Fruit fly (Drosophila melanogaster) whole organism, pupa: Measurements from ENCODE around the gene Cpr92A.

ENCODE experiments used
- CG10348 ChIP-seq: fragments of 200-800 bp; sonication (Bioruptor generic); IDR thresholded peaks from 2 replicates; pipeline ENCODE4 v1.3.6; 2022; ENCODE audit warnings: missing biosample characterization, missing genetic modification characterization
- CG15710 ChIP-seq: fragments of 200-800 bp; sonication (Bioruptor generic); optimal IDR thresholded peaks from 2 replicates; lab custom pipeline; 2018; ENCODE audit warnings: missing biosample characterization, mild to moderate bottlenecking, missing genetic modification characterization, moderate library complexity
- CG17806 ChIP-seq: fragments of 200-800 bp; sonication (Bioruptor generic); optimal IDR thresholded peaks from 2 replicates; lab custom pipeline; 2018; ENCODE audit warnings: missing biosample characterization, mild to moderate bottlenecking, missing genetic modification characterization, moderate library complexity
- CG34367 ChIP-seq: fragments of 200-800 bp; sonication (Bioruptor generic); optimal IDR thresholded peaks from 2 replicates; lab custom pipeline; 2018; ENCODE audit warnings: missing biosample characterization, mild to moderate bottlenecking, missing genetic modification characterization
- CG8159 ChIP-seq: fragments of 200-800 bp; sonication (Bioruptor generic); optimal IDR thresholded peaks from 3 replicates; lab custom pipeline; 2018; ENCODE audit warnings: missing biosample characterization, mild to moderate bottlenecking, missing genetic modification characterization, moderate library complexity
- CG8301 ChIP-seq: fragments of 200-800 bp; sonication (Bioruptor generic); optimal IDR thresholded peaks from 2 replicates; lab custom pipeline; 2018; ENCODE audit warnings: missing biosample characterization, mild to moderate bottlenecking, missing genetic modification characterization
- CG9948 ChIP-seq: fragments of 200-800 bp; sonication (Bioruptor generic); optimal IDR thresholded peaks from 2 replicates; lab custom pipeline; 2018; ENCODE audit warnings: missing biosample characterization, mild to moderate bottlenecking, missing genetic modification characterization, moderate library complexity
- EcR ChIP-seq: fragments of 200-800 bp; sonication (Bioruptor generic); optimal IDR thresholded peaks from 3 replicates; lab custom pipeline; 2019; ENCODE audit warnings: missing biosample characterization, missing genetic modification characterization, mild to moderate bottlenecking, moderate library complexity, missing genetic modification reagents
- Ets98B ChIP-seq: fragments of 200-800 bp; sonication (Bioruptor generic); IDR thresholded peaks from 2 replicates; pipeline ENCODE4 v1.3.6; 2022; ENCODE audit warnings: missing biosample characterization, missing genetic modification characterization
- Pif1A ChIP-seq: fragments of 200-800 bp; sonication (Bioruptor generic); optimal IDR thresholded peaks from 3 replicates; lab custom pipeline; 2016; ENCODE audit warnings: missing biosample characterization, missing genetic modification characterization
- Pif1B ChIP-seq: fragments of 200-800 bp; sonication (Bioruptor generic); optimal IDR thresholded peaks from 3 replicates; lab custom pipeline; 2016; ENCODE audit warnings: missing biosample characterization, missing genetic modification characterization
- Snoo ChIP-seq: fragments of 200-800 bp; sonication (Bioruptor generic); optimal IDR thresholded peaks from 3 replicates; lab custom pipeline; 2017; ENCODE audit warnings: missing biosample characterization, mild to moderate bottlenecking, missing genetic modification characterization, inconsistent platforms

dm6 chr3R:19644094-19644900 is 45.5 kb upstream of the Cpr92A start, which contains the start of gene Vha13:
- TF ChIP-seq CG10348 (GFP tag; lab: Robert Waterston, UW): no peak
- peak; percentile 29 for TF ChIP-seq CG8159 (tag; lab: Kevin White, UChicago)
- peak; percentile 65 for TF ChIP-seq EcR (GFP tag; lab: Kevin White, UChicago)
- no peak for TF ChIP-seq CG17806 (tag; lab: Kevin White, UChicago)
- TF ChIP-seq Pif1A (GFP tag; lab: Kevin White, UChicago): no peak
- no peak for TF ChIP-seq CG15710 (tag; lab: Kevin White, UChicago)
- TF ChIP-seq CG9948 (tag; lab: Kevin White, UChicago): no peak
- no peak for TF ChIP-seq Snoo (tag; lab: Kevin White, UChicago)
- TF ChIP-seq CG34367 (tag; lab: Kevin White, UChicago): no peak
- peak; percentile 9 for TF ChIP-seq Pif1B (GFP tag; lab: Kevin White, UChicago)
- TF ChIP-seq Ets98B (GFP tag; lab: Robert Waterston, UW): peak; percentile 28; the same call in 1 of the 2 replicates
- TF ChIP-seq CG8301 (tag; lab: Kevin White, UChicago): peak; percentile 14
